Worm (Caenorhabditis elegans) whole organism, midembryonic: Measurements from ENCODE around the gene W01D2.6.

Source experiments
- flt-1 ChIP-seq: fragments of 200-800 bp; sonication (Bioruptor generic); IDR thresholded peaks from 2 replicates; pipeline ENCODE4 v1.3.6; 2022; ENCODE audit warnings: missing genetic modification characterization, missing compliant biosample characterization
- klf-2 ChIP-seq: fragments of 200-800 bp; sonication (Bioruptor generic); conservative IDR thresholded peaks from 2 replicates; pipeline ENCODE4 v1.3.6; 2022; ENCODE audit warnings: missing genetic modification reagents, missing genetic modification characterization, missing compliant biosample characterization
- med-1 ChIP-seq: sonication (generic microtip); optimal IDR thresholded peaks from 2 replicates; lab custom pipeline; 2017; ENCODE audit warnings: missing genetic modification characterization, mild to moderate bottlenecking, missing compliant biosample characterization, antibody characterized with exemption, missing genetic modification reagents; ENCODE audit not compliant: insufficient read depth
- ref-1 ChIP-seq: fragments of 200-800 bp; sonication (Bioruptor generic); conservative IDR thresholded peaks from 2 replicates; pipeline ENCODE4 v1.3.6; 2022; ENCODE audit warnings: missing genetic modification reagents, missing genetic modification characterization, missing compliant biosample characterization
- tab-1 ChIP-seq: fragments of 200-800 bp; sonication (Bioruptor generic); IDR thresholded peaks from 2 replicates; pipeline ENCODE4 v1.3.6; 2022; ENCODE audit warnings: missing genetic modification characterization, missing compliant biosample characterization
- ztf-29 ChIP-seq: fragments of 200-800 bp; sonication (Bioruptor generic); IDR thresholded peaks from 2 replicates; pipeline ENCODE4 v1.3.6; 2022; ENCODE audit warnings: missing genetic modification reagents, missing genetic modification characterization, missing compliant biosample characterization

ce11 chrII:14779851-14780250 lies 28.9 kb upstream of the W01D2.6 start:
- TF ChIP-seq tab-1 (GFP tag; lab: Robert Waterston, UW): no peak
- TF ChIP-seq med-1 (GFP tag; lab: Kevin White, UChicago): no peak
- TF ChIP-seq flt-1 (GFP tag; lab: Robert Waterston, UW): no peak
- TF ChIP-seq ref-1 (GFP tag; lab: Robert Waterston, UW): no peak
- no peak for TF ChIP-seq ztf-29 (GFP tag; lab: Robert Waterston, UW)
- TF ChIP-seq klf-2 (GFP tag; lab: Robert Waterston, UW): no peak
